Fruit fly (Drosophila melanogaster): ENCODE measurements around the gene Snx1.

- TF ChIP-seq EcR (GFP tag; optimal IDR thresholded peaks at IDR 0.05) = no peak
- TF ChIP-seq CG34367 (tag; optimal IDR thresholded peaks at IDR 0.05) = no peak
- TF ChIP-seq CG13204 (GFP tag; optimal IDR thresholded peaks at IDR 0.05) = no peak
- TF ChIP-seq CG14655 (GFP tag; optimal IDR thresholded peaks at IDR 0.05) = no peak
- TF ChIP-seq CG17806 (tag; optimal IDR thresholded peaks at IDR 0.05) = no peak
- no peak for TF ChIP-seq CG8159 (tag; optimal IDR thresholded peaks at IDR 0.05)
These were observed 41.8 kb upstream of the Snx1 start for dm6 chr2L:3407722-3408121.

All from whole organism, pupa.